Worm (Caenorhabditis elegans) whole organism, L1 larva: ENCODE measurements around the gene pin-2.

Source experiments
- C16A3.4 ChIP-seq: fragments of 150-350 bp; optimal IDR thresholded peaks from 2 replicates; lab custom pipeline; 2014; ENCODE audit warnings: missing biosample characterization, missing genetic modification characterization
- F16B12.6 ChIP-seq: fragments of 150-350 bp; optimal IDR thresholded peaks from 2 replicates; lab custom pipeline; 2014; ENCODE audit warnings: missing biosample characterization, missing genetic modification characterization
- Y116A8C.19 ChIP-seq: sonication (generic microtip); optimal IDR thresholded peaks from 2 replicates; lab custom pipeline; 2016; ENCODE audit warnings: missing compliant biosample characterization, missing genetic modification characterization, borderline replicate concordance
- alr-1 ChIP-seq: fragments of 200-800 bp; sonication (Bioruptor generic); optimal IDR thresholded peaks from 2 replicates; lab custom pipeline; 2018; ENCODE audit warnings: borderline replicate concordance, mild to moderate bottlenecking, missing genetic modification characterization, missing compliant biosample characterization
- aly-2 ChIP-seq: fragments of 150-350 bp; optimal IDR thresholded peaks from 2 replicates; lab custom pipeline; 2014; ENCODE audit warnings: missing biosample characterization, missing genetic modification characterization
- blmp-1 ChIP-seq: fragments of 150-350 bp; optimal IDR thresholded peaks from 2 replicates; lab custom pipeline; 2014; ENCODE audit warnings: missing biosample characterization, missing genetic modification characterization
- ceh-90 ChIP-seq: sonication (generic microtip); optimal IDR thresholded peaks from 2 replicates; lab custom pipeline; 2016; ENCODE audit warnings: missing genetic modification characterization, missing compliant biosample characterization
- ces-1 ChIP-seq: fragments of 150-350 bp; optimal IDR thresholded peaks from 2 replicates; lab custom pipeline; 2014; ENCODE audit warnings: missing biosample characterization, missing genetic modification reagents, missing genetic modification characterization
- dpl-1 ChIP-seq, 3 experiments: fragments of 150-350 bp in 2 of 3; sonication (generic microtip) in 1 of 3; optimal IDR thresholded peaks; 2 replicates each; lab custom pipeline; 2014 to 2017; ENCODE audit warnings: missing biosample characterization in 3 of 3, missing genetic modification characterization in 3 of 3, missing genetic modification reagents in 3 of 3
- dsc-1 ChIP-seq: sonication (generic microtip); optimal IDR thresholded peaks from 2 replicates; lab custom pipeline; 2016; ENCODE audit warnings: mild to moderate bottlenecking, missing genetic modification characterization, missing compliant biosample characterization
- efl-3 ChIP-seq: fragments of 200-800 bp; sonication (Bioruptor generic); optimal IDR thresholded peaks from 2 replicates; lab custom pipeline; 2018; ENCODE audit warnings: mild to moderate bottlenecking, missing genetic modification characterization, missing compliant biosample characterization
- egl-13 ChIP-seq: sonication (generic microtip); optimal IDR thresholded peaks from 2 replicates; lab custom pipeline; 2016; ENCODE audit warnings: missing genotype, missing genetic modification reagents, missing genetic modification characterization, missing compliant biosample characterization
- egl-27 ChIP-seq, 2 experiments: fragments of 150-350 bp in 1 of 2; sonication (generic microtip); optimal IDR thresholded peaks; 3 replicates each; lab custom pipeline; 2017 to 2018; ENCODE audit warnings: missing biosample characterization in 2 of 2, missing genetic modification characterization in 2 of 2, missing genetic modification reagents in 2 of 2
- elt-2 ChIP-seq: sonication (generic microtip); optimal IDR thresholded peaks from 2 replicates; lab custom pipeline; 2016; ENCODE audit warnings: missing genetic modification characterization, mild to moderate bottlenecking, inconsistent platforms, missing compliant biosample characterization, missing genetic modification reagents
- elt-3 ChIP-seq, 6 experiments: fragments of 150-350 bp in 1 of 6; sonication (generic microtip); optimal IDR thresholded peaks; 2 replicates each; lab custom pipeline; 2017 to 2018; ENCODE audit warnings: missing biosample characterization in 6 of 6, missing genetic modification characterization in 6 of 6, inconsistent platforms in 1 of 6
- ets-5 ChIP-seq: fragments of 200-800 bp; sonication (Bioruptor generic); IDR thresholded peaks from 2 replicates; pipeline ENCODE4 v1.3.6; 2022; ENCODE audit warnings: missing genetic modification characterization, missing compliant biosample characterization
- fkh-10 ChIP-seq: sonication (generic microtip); optimal IDR thresholded peaks from 2 replicates; lab custom pipeline; 2017; ENCODE audit warnings: missing biosample characterization, missing genetic modification reagents, missing genetic modification characterization
- grh-1 ChIP-seq: fragments of 200-800 bp; sonication (Bioruptor generic); IDR thresholded peaks from 2 replicates; pipeline ENCODE4 v1.3.6; 2022; ENCODE audit warnings: missing genetic modification reagents, missing genetic modification characterization, missing compliant biosample characterization
- hlh-17 ChIP-seq: fragments of 200-800 bp; sonication (Bioruptor generic); optimal IDR thresholded peaks from 2 replicates; lab custom pipeline; 2018; ENCODE audit warnings: missing genetic modification characterization, mild to moderate bottlenecking, missing compliant biosample characterization, moderate library complexity, borderline replicate concordance
- hlh-4 ChIP-seq: sonication (generic microtip); optimal IDR thresholded peaks from 2 replicates; lab custom pipeline; 2016; ENCODE audit warnings: mild to moderate bottlenecking, missing genetic modification characterization, missing compliant biosample characterization
- hpl-2 ChIP-seq: fragments of 150-350 bp; optimal IDR thresholded peaks from 2 replicates; lab custom pipeline; 2014; ENCODE audit warnings: missing biosample characterization, missing genetic modification reagents, missing genetic modification characterization
- isw-1 ChIP-seq: fragments of 200-800 bp; sonication (Bioruptor generic); IDR thresholded peaks from 2 replicates; pipeline ENCODE4 v1.3.6; 2022; ENCODE audit warnings: missing genetic modification characterization, missing compliant biosample characterization
- jun-1 ChIP-seq: fragments of 150-350 bp; optimal IDR thresholded peaks from 2 replicates; lab custom pipeline; 2014; ENCODE audit warnings: missing biosample characterization, missing genetic modification reagents, missing genetic modification characterization
- lin-14 ChIP-seq: fragments of 200-800 bp; sonication (Bioruptor generic); optimal IDR thresholded peaks from 2 replicates; lab custom pipeline; 2018; ENCODE audit warnings: mild to moderate bottlenecking, missing genetic modification characterization, moderate library complexity, missing compliant biosample characterization
- lir-3 ChIP-seq: sonication (generic microtip); optimal IDR thresholded peaks from 2 replicates; lab custom pipeline; 2016; ENCODE audit warnings: mild to moderate bottlenecking, missing genetic modification characterization, moderate library complexity, missing compliant biosample characterization; ENCODE audit not compliant: poor library complexity
- mdl-1 ChIP-seq, 2 experiments: fragments of 150-350 bp; optimal IDR thresholded peaks; 2 replicates each; lab custom pipeline; 2014 to 2017; ENCODE audit warnings: missing biosample characterization in 2 of 2, missing genetic modification characterization in 2 of 2, inconsistent platforms in 1 of 2
- nhr-12 ChIP-seq: sonication (generic microtip); optimal IDR thresholded peaks from 2 replicates; lab custom pipeline; 2017; ENCODE audit warnings: missing biosample characterization, missing genetic modification characterization
- nhr-19 ChIP-seq: fragments of 200-800 bp; sonication (Bioruptor generic); conservative IDR thresholded peaks from 2 replicates; pipeline ENCODE4 v1.3.6; 2022; ENCODE audit warnings: missing genetic modification characterization, missing compliant biosample characterization
- nhr-20 ChIP-seq: sonication (generic microtip); optimal IDR thresholded peaks from 2 replicates; lab custom pipeline; 2016; ENCODE audit warnings: mild to moderate bottlenecking, missing genetic modification characterization, missing compliant biosample characterization
- nhr-237 ChIP-seq: fragments of 150-350 bp; optimal IDR thresholded peaks from 2 replicates; lab custom pipeline; 2014; ENCODE audit warnings: missing biosample characterization, missing genetic modification characterization
- nhr-47 ChIP-seq: sonication (generic microtip); optimal IDR thresholded peaks from 2 replicates; lab custom pipeline; 2016; ENCODE audit warnings: mild to moderate bottlenecking, missing genetic modification characterization, moderate library complexity, missing compliant biosample characterization
- nhr-71 ChIP-seq: sonication (generic microtip); optimal IDR thresholded peaks from 2 replicates; lab custom pipeline; 2016; ENCODE audit warnings: mild to moderate bottlenecking, missing genetic modification characterization, moderate library complexity, missing compliant biosample characterization
- nhr-85 ChIP-seq: sonication (generic microtip); peaks from one replicate; lab custom pipeline; 2016; ENCODE audit warnings: missing genetic modification characterization, inconsistent platforms, missing compliant biosample characterization
- nhr-90 ChIP-seq: sonication (generic microtip); optimal IDR thresholded peaks from 2 replicates; lab custom pipeline; 2016; ENCODE audit warnings: mild to moderate bottlenecking, missing genetic modification characterization, missing compliant biosample characterization; ENCODE audit not compliant: poor library complexity
- pqm-1 ChIP-seq: sonication (generic microtip); optimal IDR thresholded peaks from 3 replicates; lab custom pipeline; 2017; ENCODE audit warnings: missing biosample characterization, missing genetic modification characterization
- skn-1 ChIP-seq: fragments of 150-350 bp; optimal IDR thresholded peaks from 2 replicates; lab custom pipeline; 2014; ENCODE audit warnings: missing biosample characterization, missing genetic modification characterization
- snpc-4 ChIP-seq: fragments of 150-350 bp; optimal IDR thresholded peaks from 2 replicates; lab custom pipeline; 2014; ENCODE audit warnings: missing biosample characterization, missing genetic modification characterization
- snu-23 ChIP-seq: sonication (generic microtip); optimal IDR thresholded peaks from 2 replicates; lab custom pipeline; 2016; ENCODE audit warnings: missing genetic modification characterization, missing compliant biosample characterization
- sox-4 ChIP-seq: sonication (generic microtip); optimal IDR thresholded peaks from 2 replicates; lab custom pipeline; 2016; ENCODE audit warnings: missing genetic modification characterization, missing compliant biosample characterization
- sptf-1 ChIP-seq: fragments of 150-350 bp; optimal IDR thresholded peaks from 2 replicates; lab custom pipeline; 2014; ENCODE audit warnings: missing biosample characterization, missing genetic modification characterization
- tlp-1 ChIP-seq: fragments of 150-350 bp; optimal IDR thresholded peaks from 2 replicates; lab custom pipeline; 2014; ENCODE audit warnings: missing biosample characterization, missing genetic modification characterization
- unc-30 ChIP-seq: sonication (generic microtip); optimal IDR thresholded peaks from 2 replicates; lab custom pipeline; 2017; ENCODE audit warnings: missing biosample characterization, missing genetic modification characterization
- unc-62 ChIP-seq: fragments of 150-350 bp; optimal IDR thresholded peaks from 2 replicates; lab custom pipeline; 2014; ENCODE audit warnings: missing biosample characterization, missing genetic modification reagents, missing genetic modification characterization
- unc-98 ChIP-seq: fragments of 200-800 bp; sonication (Bioruptor generic); IDR thresholded peaks from 2 replicates; pipeline ENCODE4 v1.3.6; 2022; ENCODE audit warnings: missing genetic modification characterization, missing compliant biosample characterization
- vab-15 ChIP-seq: sonication (generic microtip); optimal IDR thresholded peaks from 2 replicates; lab custom pipeline; 2017; ENCODE audit warnings: missing genotype, mild to moderate bottlenecking, missing genetic modification characterization, missing compliant biosample characterization
- xbp-1 ChIP-seq: sonication (generic microtip); optimal IDR thresholded peaks from 2 replicates; lab custom pipeline; 2016; ENCODE audit warnings: missing genetic modification characterization, missing compliant biosample characterization
- zip-4 ChIP-seq: fragments of 200-800 bp; sonication (Bioruptor generic); optimal IDR thresholded peaks from 2 replicates; lab custom pipeline; 2018; ENCODE audit warnings: mild to moderate bottlenecking, missing genetic modification characterization, moderate library complexity, missing compliant biosample characterization

Gene pin-2

ce11 chrIV:12790871-12791270, 2.8 kb upstream of the pin-2 start, which contains the start of gene F07C6.2:
Gene F07C6.2 (plus strand): TSS chrIV:12791171.
- no peak for TF ChIP-seq hlh-17 (GFP tag; lab: Kevin White, UChicago)
- no peak for TF ChIP-seq grh-1 (GFP tag; lab: Robert Waterston, UW)
- no peak for TF ChIP-seq hlh-4 (tag; lab: Kevin White, UChicago)
- TF ChIP-seq ceh-90, result no peak
- no peak for TF ChIP-seq nhr-12 (tag; lab: Kevin White, UChicago)
- no peak for TF ChIP-seq sox-4 (tag; lab: Kevin White, UChicago)
- TF ChIP-seq vab-15, result no peak
- TF ChIP-seq fkh-10 (GFP tag; lab: Kevin White, UChicago), result no peak
- TF ChIP-seq F16B12.6 (tag; lab: Kevin White, UChicago), result no peak
- no peak for TF ChIP-seq lin-14 (GFP tag; lab: Kevin White, UChicago)
- no peak for TF ChIP-seq unc-98 (GFP tag; lab: Robert Waterston, UW)
- TF ChIP-seq sptf-1, result no peak
- TF ChIP-seq isw-1 (GFP tag; lab: Robert Waterston, UW), result no peak

- no peak for TF ChIP-seq hpl-2 (GFP tag; lab: Kevin White, UChicago)
- no peak for TF ChIP-seq unc-62
- no peak for TF ChIP-seq jun-1 (tag; lab: Kevin White, UChicago)
These were observed 1.2 kb upstream of the pin-2 start, which contains the start of gene F07C6.6 for ce11 chrIV:12792494-12792893. Gene F07C6.6 (plus strand): TSS chrIV:12792794.

ce11 chrIV:12795371-12795936, 1.8 kb downstream of the pin-2 start:
- TF ChIP-seq ets-5 (GFP tag; lab: Robert Waterston, UW), result no peak
- no peak for TF ChIP-seq tlp-1
- no peak for TF ChIP-seq nhr-47 (tag; lab: Kevin White, UChicago)
- TF ChIP-seq ces-1 (GFP tag; lab: Kevin White, UChicago), result no peak
- TF ChIP-seq zip-4 (GFP tag; lab: Kevin White, UChicago), result no peak
- no peak for TF ChIP-seq nhr-20
- peak; percentile 80 for TF ChIP-seq snpc-4
- TF ChIP-seq snu-23 (GFP tag; lab: Kevin White, UChicago), result no peak
- no peak for TF ChIP-seq unc-30 (tag; lab: Kevin White, UChicago)
- no peak for TF ChIP-seq alr-1 (tag; lab: Kevin White, UChicago)
- no peak for TF ChIP-seq ceh-90
- no peak for TF ChIP-seq sptf-1
- no peak for TF ChIP-seq dpl-1 (GFP tag; optimal IDR thresholded peaks at IDR 0.05; lab: Kevin White, UChicago)
- no peak for TF ChIP-seq jun-1 (tag; lab: Kevin White, UChicago)
- TF ChIP-seq nhr-90 (tag; lab: Kevin White, UChicago), result peak; percentile 8
- TF ChIP-seq nhr-71 (tag; lab: Kevin White, UChicago), result peak; percentile 23
- no peak for TF ChIP-seq Y116A8C.19 (tag; lab: Kevin White, UChicago)
- TF ChIP-seq pqm-1, result no peak
- TF ChIP-seq hlh-4 (tag; lab: Kevin White, UChicago), result no peak
- TF ChIP-seq egl-27 (tag; optimal IDR thresholded peaks at IDR 0.05; lab: Kevin White, UChicago), result no peak
- TF ChIP-seq efl-3 (GFP tag; lab: Kevin White, UChicago), result no peak
- no peak for TF ChIP-seq elt-3 (tag; optimal IDR thresholded peaks at IDR 0.05; lab: Kevin White, UChicago)
- TF ChIP-seq egl-13, result no peak
- TF ChIP-seq nhr-237 (tag; lab: Kevin White, UChicago), result no peak
- peak; percentile 53 for TF ChIP-seq nhr-85 (tag; lab: Kevin White, UChicago)
- no peak for TF ChIP-seq C16A3.4 (tag; lab: Kevin White, UChicago)
- no peak for TF ChIP-seq lir-3 (tag; lab: Kevin White, UChicago)
- no peak for TF ChIP-seq mdl-1 (tag; optimal IDR thresholded peaks at IDR 0.05; lab: Kevin White, UChicago)
- no peak for TF ChIP-seq xbp-1 (tag; lab: Kevin White, UChicago)
- TF ChIP-seq elt-2 (tag; lab: Kevin White, UChicago), result peak; percentile 28
- no peak for TF ChIP-seq blmp-1 (tag; lab: Kevin White, UChicago)
- TF ChIP-seq aly-2 (tag; lab: Kevin White, UChicago), result no peak
- no peak for TF ChIP-seq skn-1
- TF ChIP-seq unc-98 (GFP tag; lab: Robert Waterston, UW), result no peak
- no peak for TF ChIP-seq fkh-10 (GFP tag; lab: Kevin White, UChicago)
- TF ChIP-seq isw-1 (GFP tag; lab: Robert Waterston, UW), result no peak
- TF ChIP-seq nhr-19 (GFP tag; lab: Robert Waterston, UW), result 0 out of 2 replicates have a peak, but pooled peaks have one; percentile 31
- no peak for TF ChIP-seq dsc-1 (tag; lab: Kevin White, UChicago)
